Worm (Caenorhabditis elegans) whole organism, L4/young adult: ENCODE results near the gene C29F9.6.
"Not testable (repeated sequence)": the region's sequence is repeated elsewhere in the genome, so short reads cannot be mapped to it uniquely, and the experiment has no call there.

Source experiments
- W03F9.2 ChIP-seq: fragments of 150-350 bp; optimal IDR thresholded peaks from 2 replicates; lab custom pipeline; 2014; ENCODE audit warnings: missing biosample characterization, missing genetic modification characterization
- him-1 ChIP-seq: sonication (generic microtip); optimal IDR thresholded peaks from 2 replicates; lab custom pipeline; 2016; ENCODE audit warnings: missing genotype, missing genetic modification reagents, missing genetic modification characterization, missing compliant biosample characterization

DNA sequence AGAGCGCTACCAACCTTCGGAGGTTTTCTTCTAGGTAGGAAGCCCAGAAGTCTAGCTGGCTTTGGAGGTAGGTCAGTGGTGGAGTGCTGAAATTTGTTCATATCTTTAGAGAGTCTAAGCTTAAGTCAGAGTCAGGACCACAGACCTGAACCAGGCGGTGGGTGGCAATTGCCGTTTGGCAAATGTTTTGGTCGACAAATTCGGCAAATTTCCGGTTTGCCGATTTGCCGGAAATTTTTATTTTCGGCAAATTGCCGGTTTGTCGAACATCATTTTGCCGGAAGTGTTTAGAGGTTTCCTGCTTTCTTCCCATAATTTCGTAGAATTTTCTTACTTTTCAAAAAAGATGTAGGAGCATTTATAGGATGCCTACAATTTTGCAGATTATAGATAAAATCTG is 15.9 kb upstream of the C29F9.6 start, which contains the start of gene C29F9.9:
- TF ChIP-seq him-1; W03F9.2 (tag; lab: Kevin White, UChicago): not testable (repeated sequence)
